Worm (Caenorhabditis elegans) whole organism, L2 larva: ENCODE measurements around the gene C28D4.5.

Experiments used
- ZK546.5 ChIP-seq: sonication (generic microtip); optimal IDR thresholded peaks from 2 replicates; lab custom pipeline; 2017; ENCODE audit warnings: missing biosample characterization, missing genetic modification characterization
- elt-3 ChIP-seq: sonication (generic microtip); optimal IDR thresholded peaks from 2 replicates; lab custom pipeline; 2017; ENCODE audit warnings: missing biosample characterization, missing genetic modification characterization
- fos-1 ChIP-seq: fragments of 150-350 bp; optimal IDR thresholded peaks from 2 replicates; lab custom pipeline; 2014; ENCODE audit warnings: missing biosample characterization, missing genetic modification characterization
- peb-1 ChIP-seq: fragments of 150-350 bp; optimal IDR thresholded peaks from 2 replicates; lab custom pipeline; 2014; ENCODE audit warnings: missing biosample characterization, missing genetic modification characterization
- unc-62 ChIP-seq: fragments of 150-350 bp; optimal IDR thresholded peaks from 2 replicates; lab custom pipeline; 2014; ENCODE audit warnings: missing biosample characterization, missing genetic modification reagents, missing genetic modification characterization

ce11 chrIV:9739001-9739400 lies 7.7 kb downstream of the C28D4.5 start:
- TF ChIP-seq elt-3 (tag; lab: Kevin White, UChicago) (no peak), ZK546.5 (tag; lab: Kevin White, UChicago) (no peak), fos-1 (tag; lab: Kevin White, UChicago) (no peak), unc-62 (GFP tag; lab: Kevin White, UChicago) (no peak), peb-1 (no peak)
